Fruit fly (Drosophila melanogaster): ENCODE results near the gene Clp.

DNA sequence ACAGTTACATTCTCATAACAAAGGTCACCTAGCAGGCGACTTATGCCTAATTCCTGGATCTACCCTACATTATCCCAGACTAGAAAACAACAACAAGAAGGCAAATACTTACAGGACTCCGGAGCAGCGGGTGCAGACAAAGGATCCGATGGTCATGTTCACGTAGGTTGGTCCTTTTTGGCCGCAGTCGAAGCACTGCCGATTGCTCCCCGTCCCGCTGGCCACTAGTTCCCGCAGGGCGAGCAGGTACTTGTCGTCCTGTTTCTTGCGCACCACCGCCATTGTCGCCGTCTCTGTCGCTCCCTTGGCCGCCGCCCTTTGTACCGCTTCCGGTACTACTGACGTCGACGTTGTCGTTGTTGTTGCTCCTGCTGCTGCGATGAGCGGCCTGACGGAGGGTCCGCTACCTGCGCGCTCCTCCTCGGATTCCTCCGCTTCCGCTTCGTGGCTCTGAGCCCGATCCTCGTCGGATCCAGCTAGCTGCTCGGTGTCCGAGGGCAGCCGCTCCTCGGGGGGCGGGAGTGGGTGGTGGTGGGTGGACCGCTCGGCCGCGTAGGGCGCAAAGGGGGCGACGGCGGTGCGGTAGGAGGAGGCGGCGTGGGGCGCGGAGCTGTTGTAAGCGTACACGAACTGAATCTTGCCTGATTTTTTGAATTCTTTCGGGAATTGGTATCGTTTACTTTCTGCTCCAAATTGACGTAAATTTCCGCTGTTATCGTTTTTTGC, 30.2 kb downstream of the Clp start:
- TF ChIP-seq BEAF-32 (GFP tag; optimal IDR thresholded peaks at IDR 0.05) (no peak), CG4820 (GFP tag; optimal IDR thresholded peaks at IDR 0.05) (no peak), TFAM (GFP tag; optimal IDR thresholded peaks at IDR 0.05) (no peak), CG9609 (GFP tag; optimal IDR thresholded peaks at IDR 0.05) (no peak), ssp (GFP tag; IDR thresholded peaks at IDR 0.05) (no peak), gce (GFP tag; IDR thresholded peaks at IDR 0.05) (no peak), knrl (GFP tag; IDR thresholded peaks at IDR 0.05; ENCODE audit: partially characterized antibody) (no peak), pho (GFP tag; optimal IDR thresholded peaks at IDR 0.05) (no peak), CG15479 (GFP tag; optimal IDR thresholded peaks at IDR 0.05) (peak; percentile 86), ac (GFP tag; optimal IDR thresholded peaks at IDR 0.05) (no peak), Hr78 (GFP tag; optimal IDR thresholded peaks at IDR 0.05) (no peak)
